Worm (Caenorhabditis elegans): ENCODE measurements around the gene ncs-4.

ce11 chrX:10225845-10226244, 49.5 kb downstream of the ncs-4 start:
- no peak for TF ChIP-seq R02D3.7 (tag; optimal IDR thresholded peaks at IDR 0.05)
- TF ChIP-seq nhr-11 (tag; optimal IDR thresholded peaks at IDR 0.05): no peak
- TF ChIP-seq ZK546.5 (tag; optimal IDR thresholded peaks at IDR 0.05): no peak
- TF ChIP-seq F26F4.8 (GFP tag; conservative IDR thresholded peaks at IDR 0.05): no peak
- TF ChIP-seq mxl-3 (GFP tag; optimal IDR thresholded peaks at IDR 0.05): no peak
